Fruit fly (Drosophila melanogaster): ENCODE results near the gene Bet3.

Gene Bet3

dm6 chr3L:9466595-9466994, 24.5 kb upstream of the Bet3 start:
- TF ChIP-seq Sin3A (optimal IDR thresholded peaks at IDR 0.05) (no peak), h (optimal IDR thresholded peaks at IDR 0.05) (no peak), psq (optimal IDR thresholded peaks at IDR 0.05) (no peak)

DNA sequence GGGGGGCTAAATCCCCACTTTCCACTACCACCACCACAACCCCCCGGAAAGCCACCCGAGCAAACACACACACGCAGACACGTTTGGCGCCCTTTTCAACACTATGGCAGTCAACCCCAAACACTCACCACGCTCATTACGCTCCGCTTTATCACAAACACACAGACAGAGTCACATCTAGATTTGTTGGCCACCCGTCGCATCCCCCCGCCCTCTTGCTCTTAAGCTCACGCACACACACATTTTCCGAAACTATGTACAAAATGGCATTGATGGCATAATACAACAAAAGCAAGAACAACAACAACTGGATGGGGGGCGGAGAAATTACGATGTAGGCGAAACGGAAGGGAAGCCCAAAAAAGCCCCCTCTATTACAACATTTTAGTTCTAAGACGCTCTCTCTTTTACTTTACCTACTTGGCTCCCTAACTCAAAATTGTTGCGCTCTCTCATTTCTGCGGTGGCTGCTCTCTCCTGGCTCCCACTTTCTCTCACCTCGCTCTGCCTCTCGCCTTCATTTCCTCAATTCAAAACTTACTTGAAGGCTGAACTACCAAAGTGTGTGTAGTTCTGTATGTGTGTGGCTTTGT, 23.7 kb upstream of the Bet3 start:
- TF ChIP-seq Sin3A (optimal IDR thresholded peaks at IDR 0.05) (no peak), psq (optimal IDR thresholded peaks at IDR 0.05) (no peak), Myc (optimal IDR thresholded peaks at IDR 0.05) (no peak), ttk (optimal IDR thresholded peaks at IDR 0.05) (no peak), h (optimal IDR thresholded peaks at IDR 0.05) (no peak), insv (optimal IDR thresholded peaks at IDR 0.05) (no peak)

DNA sequence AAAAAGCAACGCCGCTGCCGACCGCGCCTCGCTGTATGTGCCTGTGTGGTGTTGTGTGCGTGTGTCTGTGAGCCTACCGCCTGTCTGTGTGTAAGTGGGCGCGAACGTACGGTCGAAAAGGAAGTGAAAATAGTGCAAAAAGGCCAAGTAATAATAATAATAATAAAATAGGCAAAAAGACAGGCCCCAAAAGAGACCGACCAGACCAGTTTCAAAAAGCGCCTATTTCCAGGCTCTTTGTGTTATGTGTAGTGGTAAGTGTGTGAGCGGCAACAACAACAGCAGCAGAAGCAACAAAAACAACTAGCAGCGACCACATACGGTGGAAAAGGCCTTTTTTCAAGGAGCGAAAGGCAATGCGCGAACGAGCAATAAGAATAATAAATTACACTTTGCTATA, 20.7 kb upstream of the Bet3 start:
- no peak for TF ChIP-seq Sin3A (optimal IDR thresholded peaks at IDR 0.05)
- no peak for TF ChIP-seq ttk (optimal IDR thresholded peaks at IDR 0.05)
- TF ChIP-seq psq (optimal IDR thresholded peaks at IDR 0.05): no peak
- TF ChIP-seq Myc (optimal IDR thresholded peaks at IDR 0.05): no peak
- no peak for TF ChIP-seq h (optimal IDR thresholded peaks at IDR 0.05)
- TF ChIP-seq insv (optimal IDR thresholded peaks at IDR 0.05): no peak

dm6 chr3L:9462247-9462769, 20.2 kb upstream of the Bet3 start:
- TF ChIP-seq Sin3A (optimal IDR thresholded peaks at IDR 0.05): no peak
- no peak for TF ChIP-seq psq (optimal IDR thresholded peaks at IDR 0.05)
- TF ChIP-seq insv (optimal IDR thresholded peaks at IDR 0.05): no peak
- no peak for TF ChIP-seq h (optimal IDR thresholded peaks at IDR 0.05)
- no peak for TF ChIP-seq Myc (optimal IDR thresholded peaks at IDR 0.05)
- TF ChIP-seq ttk (optimal IDR thresholded peaks at IDR 0.05): no peak

DNA sequence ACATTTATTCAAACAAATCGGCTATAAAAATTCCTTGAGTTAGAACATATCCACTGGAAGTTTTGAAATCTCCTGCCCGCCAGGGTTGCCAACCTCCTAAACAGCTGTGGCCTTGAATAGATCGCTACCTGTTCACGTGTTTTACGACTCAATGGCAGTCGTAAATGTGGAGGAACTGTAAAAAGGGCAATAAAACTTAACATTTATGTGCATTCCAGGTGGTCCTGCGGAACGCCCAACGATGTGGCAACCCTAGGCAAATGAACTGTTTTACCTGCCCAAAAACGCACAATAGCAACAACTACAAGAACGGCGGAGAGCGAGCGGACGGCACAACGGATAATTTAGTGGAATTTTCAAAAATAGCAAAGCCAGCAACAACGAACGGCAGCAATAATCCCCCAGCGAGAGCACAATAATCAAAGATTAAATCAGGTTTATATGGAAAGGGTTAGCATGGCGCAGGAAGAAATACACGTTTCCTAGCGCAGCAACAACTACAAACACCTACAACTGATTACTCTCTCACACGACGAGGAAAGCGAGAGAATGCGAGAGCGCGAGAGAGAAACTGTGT, 19.7 kb upstream of the Bet3 start:
- TF ChIP-seq h (optimal IDR thresholded peaks at IDR 0.05) (no peak), insv (optimal IDR thresholded peaks at IDR 0.05) (no peak), psq (optimal IDR thresholded peaks at IDR 0.05) (no peak), ttk (optimal IDR thresholded peaks at IDR 0.05) (no peak), Sin3A (optimal IDR thresholded peaks at IDR 0.05) (no peak), Myc (optimal IDR thresholded peaks at IDR 0.05) (no peak)

DNA sequence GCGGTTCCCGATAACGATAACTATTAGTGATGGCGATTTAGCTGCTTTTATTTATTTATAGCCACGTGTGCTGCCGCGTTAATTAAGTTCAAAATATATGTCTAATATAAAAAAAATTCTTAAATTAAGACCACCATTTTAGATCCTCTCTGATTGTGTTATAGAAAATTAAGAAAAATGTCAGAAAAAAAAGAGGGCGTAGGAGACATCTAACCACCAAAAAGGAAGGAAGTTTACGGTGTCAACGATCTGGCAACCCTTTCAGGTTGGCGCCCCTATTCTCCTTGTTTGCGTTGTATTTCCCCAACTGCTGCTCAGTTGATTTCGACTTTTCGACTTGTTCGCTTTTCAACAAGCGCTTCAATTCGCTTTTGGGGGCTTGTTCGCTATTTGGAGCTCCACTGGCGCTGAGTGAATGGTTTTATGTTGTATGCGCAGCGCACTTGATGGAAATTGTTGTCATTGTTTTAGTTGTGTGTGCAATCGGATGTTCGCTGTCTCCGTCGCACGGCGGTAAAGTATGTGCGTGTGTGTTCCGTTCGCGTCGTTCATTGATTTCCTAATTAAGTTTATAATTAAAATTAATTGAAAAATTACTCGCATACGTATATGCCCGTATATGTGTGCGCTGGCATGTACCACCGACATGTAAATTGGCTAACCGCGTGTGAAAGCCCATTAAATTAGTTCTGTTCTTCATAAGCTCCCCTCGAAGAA, 18.9 kb upstream of the Bet3 start, which contains the start of the genes CG3434 and CG44838:
TSS of gene CG3434 (minus strand) at position 25 of the 717 bp plus-strand sequence.
TSS of gene CG44838 (plus strand) at position 276 of the 717 bp plus-strand sequence.
- TF ChIP-seq Myc (optimal IDR thresholded peaks at IDR 0.05): no peak
- no peak for TF ChIP-seq h (optimal IDR thresholded peaks at IDR 0.05)
- no peak for TF ChIP-seq psq (optimal IDR thresholded peaks at IDR 0.05)
- TF ChIP-seq ttk (optimal IDR thresholded peaks at IDR 0.05): no peak
- no peak for TF ChIP-seq Sin3A (optimal IDR thresholded peaks at IDR 0.05)
- no peak for TF ChIP-seq insv (optimal IDR thresholded peaks at IDR 0.05)

DNA sequence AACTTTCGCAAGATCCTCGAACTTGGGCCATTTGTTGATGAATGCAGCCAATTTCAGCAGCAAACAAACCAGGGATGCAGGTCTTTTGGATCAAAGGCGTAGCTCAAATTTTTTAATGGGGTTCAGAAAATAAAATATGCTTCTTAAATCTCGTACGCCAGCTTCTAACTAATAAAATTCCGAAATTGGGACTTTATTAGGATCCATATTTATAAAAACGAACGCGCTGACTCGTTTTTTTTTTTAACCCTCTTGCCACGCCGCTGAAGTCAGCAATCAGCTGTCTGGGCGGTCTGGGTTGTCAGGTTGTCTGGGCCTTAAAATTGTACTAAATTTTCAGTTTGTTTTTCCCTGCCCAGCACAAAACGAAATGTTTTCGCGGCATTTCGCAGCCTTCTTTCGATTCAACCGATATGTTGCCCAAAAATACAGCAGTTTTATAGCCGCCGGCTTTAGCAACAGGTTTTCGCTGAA, 15.6 kb upstream of the Bet3 start, which contains the start of gene CG3437:
TSS of gene CG3437 (minus strand) at position 51 of the 474 bp plus-strand sequence.
- TF ChIP-seq h (optimal IDR thresholded peaks at IDR 0.05) (no peak), Sin3A (optimal IDR thresholded peaks at IDR 0.05) (no peak), Myc (optimal IDR thresholded peaks at IDR 0.05) (no peak), insv (optimal IDR thresholded peaks at IDR 0.05) (no peak), ttk (optimal IDR thresholded peaks at IDR 0.05) (no peak), psq (optimal IDR thresholded peaks at IDR 0.05) (no peak)

dm6 chr3L:9456389-9456788, 14.3 kb upstream of the Bet3 start:
- TF ChIP-seq Sin3A (optimal IDR thresholded peaks at IDR 0.05) (no peak), ttk (optimal IDR thresholded peaks at IDR 0.05) (no peak), insv (optimal IDR thresholded peaks at IDR 0.05) (no peak), Myc (optimal IDR thresholded peaks at IDR 0.05) (no peak), psq (optimal IDR thresholded peaks at IDR 0.05) (no peak), h (optimal IDR thresholded peaks at IDR 0.05) (no peak)

dm6 chr3L:9455819-9456388, 13.8 kb upstream of the Bet3 start, which contains the start of the genes phol and CG3552:
Gene phol, minus strand, starts transcription at chr3L:9456281.
Gene CG3552, plus strand, starts transcription at chr3L:9456318.
- TF ChIP-seq insv (optimal IDR thresholded peaks at IDR 0.05): no peak
- no peak for TF ChIP-seq psq (optimal IDR thresholded peaks at IDR 0.05)
- TF ChIP-seq ttk (optimal IDR thresholded peaks at IDR 0.05): no peak
- TF ChIP-seq Myc (optimal IDR thresholded peaks at IDR 0.05): no peak
- no peak for TF ChIP-seq h (optimal IDR thresholded peaks at IDR 0.05)
- TF ChIP-seq Sin3A (optimal IDR thresholded peaks at IDR 0.05): no peak

DNA sequence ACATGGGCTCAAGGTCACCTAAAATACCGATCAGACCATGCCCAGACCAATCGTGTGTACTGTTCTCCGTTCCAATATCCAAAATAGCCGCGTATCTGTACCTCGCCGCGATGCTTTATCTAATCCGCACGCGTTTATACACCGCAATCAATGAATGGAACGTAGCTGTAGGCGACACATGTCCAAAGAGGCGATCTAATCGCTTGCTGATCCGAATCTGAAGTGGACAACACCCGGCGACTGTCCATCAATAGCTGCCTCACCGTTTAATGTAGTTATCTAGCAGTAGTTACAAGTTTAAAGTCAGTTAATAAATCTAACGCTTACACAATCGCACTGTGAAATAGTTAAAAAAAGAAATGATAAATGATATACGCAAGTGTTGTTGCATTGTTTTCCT, 10.4 kb upstream of the Bet3 start:
- no peak for TF ChIP-seq Myc (optimal IDR thresholded peaks at IDR 0.05)
- no peak for TF ChIP-seq h (optimal IDR thresholded peaks at IDR 0.05)
- no peak for TF ChIP-seq Sin3A (optimal IDR thresholded peaks at IDR 0.05)
- no peak for TF ChIP-seq psq (optimal IDR thresholded peaks at IDR 0.05)
- TF ChIP-seq insv (optimal IDR thresholded peaks at IDR 0.05): no peak
- TF ChIP-seq ttk (optimal IDR thresholded peaks at IDR 0.05): no peak

- TF ChIP-seq insv (optimal IDR thresholded peaks at IDR 0.05) (no peak), psq (optimal IDR thresholded peaks at IDR 0.05) (no peak), Sin3A (optimal IDR thresholded peaks at IDR 0.05) (no peak), ttk (optimal IDR thresholded peaks at IDR 0.05) (no peak), Myc (optimal IDR thresholded peaks at IDR 0.05) (no peak), h (optimal IDR thresholded peaks at IDR 0.05) (no peak)
Observed at dm6 chr3L:9451522-9452118, 9.6 kb upstream of the Bet3 start, which contains the start of the genes CG3448 and ghi. Gene CG3448, minus strand, starts transcription at chr3L:9451572. Gene ghi, plus strand, starts transcription at chr3L:9451876.

Data from Kc167 (cell line).